Fruit fly (Drosophila melanogaster): ENCODE data around the gene CG9547.

The CG9547 gene

DNA sequence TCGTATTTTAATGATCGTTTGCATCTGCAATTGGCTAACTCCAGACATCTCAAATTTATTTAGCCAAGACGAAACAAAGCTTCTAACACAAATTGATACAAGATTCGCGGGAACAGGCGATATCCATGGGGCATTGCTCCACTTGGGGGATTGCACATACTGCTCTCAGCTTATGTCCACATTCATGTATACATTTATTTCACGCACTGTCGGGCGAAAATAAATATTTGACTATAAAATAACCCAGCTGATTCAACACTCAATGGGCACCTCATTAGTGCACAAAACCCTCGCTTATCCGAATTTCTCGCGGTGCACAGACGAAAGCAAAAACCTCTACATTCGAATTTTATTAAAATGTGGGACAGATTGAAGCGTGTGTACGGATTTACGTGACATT, 32.8 kb downstream of the CG9547 start (continued):
- no peak for TF ChIP-seq prd (optimal IDR thresholded peaks at IDR 0.05)
- no peak for TF ChIP-seq prd (GFP tag; IDR thresholded peaks at IDR 0.05)
- no peak for TF ChIP-seq az2 (GFP tag; optimal IDR thresholded peaks at IDR 0.05)
- TF ChIP-seq Abd-B (GFP tag; optimal IDR thresholded peaks at IDR 0.05) = no peak
- TF ChIP-seq Optix (GFP tag; IDR thresholded peaks at IDR 0.05) = no peak
- TF ChIP-seq stwl (tag; optimal IDR thresholded peaks at IDR 0.05) = no peak
- no peak for TF ChIP-seq usp (GFP tag; optimal IDR thresholded peaks at IDR 0.05)
- TF ChIP-seq jing (GFP tag; optimal IDR thresholded peaks at IDR 0.05) = no peak
- no peak for TF ChIP-seq HmgD (GFP tag; optimal IDR thresholded peaks at IDR 0.05)
- no peak for TF ChIP-seq corto (GFP tag; optimal IDR thresholded peaks at IDR 0.05)
- TF ChIP-seq Side (GFP tag; optimal IDR thresholded peaks at IDR 0.05) = no peak
- TF ChIP-seq lov (optimal IDR thresholded peaks at IDR 0.05) = no peak
- no peak for TF ChIP-seq lov (GFP tag; IDR thresholded peaks at IDR 0.05)
- no peak for TF ChIP-seq MBD-R2 (GFP tag; IDR thresholded peaks at IDR 0.05)
- peak; percentile 32 for TF ChIP-seq CG3281 (GFP tag; optimal IDR thresholded peaks at IDR 0.05)
- no peak for TF ChIP-seq trem (tag; optimal IDR thresholded peaks at IDR 0.05)
- TF ChIP-seq Blimp-1 (GFP tag; optimal IDR thresholded peaks at IDR 0.05) = peak; percentile 52
- TF ChIP-seq CG1792 (GFP tag; optimal IDR thresholded peaks at IDR 0.05) = no peak
- TF ChIP-seq Hr39 (optimal IDR thresholded peaks at IDR 0.05) = no peak
- TF ChIP-seq wor (GFP tag; IDR thresholded peaks at IDR 0.05) = no peak
- no peak for TF ChIP-seq CG15073 (GFP tag; optimal IDR thresholded peaks at IDR 0.05)
- TF ChIP-seq CG12219 (GFP tag; optimal IDR thresholded peaks at IDR 0.05) = peak; percentile 56
- TF ChIP-seq CG4424 (GFP tag; optimal IDR thresholded peaks at IDR 0.05) = no peak
- TF ChIP-seq bbx (GFP tag; IDR thresholded peaks at IDR 0.05; ENCODE audit: partially characterized antibody) = no peak
- no peak for TF ChIP-seq CG18619 (GFP tag; optimal IDR thresholded peaks at IDR 0.05)
- TF ChIP-seq CG13296 (GFP tag; optimal IDR thresholded peaks at IDR 0.05) = peak; percentile 19
- TF ChIP-seq CG30020 (tag; optimal IDR thresholded peaks at IDR 0.05) = no peak
- TF ChIP-seq CG14050 (GFP tag; IDR thresholded peaks at IDR 0.05) = no peak
- peak; percentile 1 for TF ChIP-seq CG2202 (tag; optimal IDR thresholded peaks at IDR 0.05)
- TF ChIP-seq oc (tag; optimal IDR thresholded peaks at IDR 0.05) = peak; percentile 4
- TF ChIP-seq pita (GFP tag; optimal IDR thresholded peaks at IDR 0.05) = no peak
- no peak for TF ChIP-seq CG16779 (GFP tag; IDR thresholded peaks at IDR 0.05)
- no peak for TF ChIP-seq CG7786 (GFP tag; optimal IDR thresholded peaks at IDR 0.05)
- no peak for TF ChIP-seq CG32767 (GFP tag; IDR thresholded peaks at IDR 0.05)
- TF ChIP-seq CG4730 (GFP tag; IDR thresholded peaks at IDR 0.05) = no peak
- TF ChIP-seq CG8944 (GFP tag; optimal IDR thresholded peaks at IDR 0.05) = no peak
- TF ChIP-seq CG14667 (GFP tag; IDR thresholded peaks at IDR 0.05) = no peak
- TF ChIP-seq so (GFP tag; IDR thresholded peaks at IDR 0.05) = no peak
- no peak for TF ChIP-seq CG7745 (tag; optimal IDR thresholded peaks at IDR 0.05)
- no peak for TF ChIP-seq CG14965 (GFP tag; optimal IDR thresholded peaks at IDR 0.05; ENCODE audit: borderline replicate concordance)
- TF ChIP-seq Bteb2 (GFP tag; optimal IDR thresholded peaks at IDR 0.05) = no peak
- no peak for TF ChIP-seq CG2129 (GFP tag; IDR thresholded peaks at IDR 0.05; ENCODE audit: partially characterized antibody)
- no peak for TF ChIP-seq CHES-1-like (GFP tag; optimal IDR thresholded peaks at IDR 0.05)
- no peak for TF ChIP-seq CG13287 (GFP tag; IDR thresholded peaks at IDR 0.05; ENCODE audit: partially characterized antibody)
- peak in 1 of 2 experiments; percentile 42 for TF ChIP-seq bsh (GFP tag; optimal IDR thresholded peaks at IDR 0.05)
- TF ChIP-seq Ets97D (GFP tag; optimal IDR thresholded peaks at IDR 0.05) = no peak
- TF ChIP-seq CG2889 (GFP tag; IDR thresholded peaks at IDR 0.05) = no peak
- no peak for TF ChIP-seq Oli (tag; optimal IDR thresholded peaks at IDR 0.05)
- no peak for TF ChIP-seq Deaf1 (tag; optimal IDR thresholded peaks at IDR 0.05)
- peak; percentile 16 for TF ChIP-seq CG2712 (tag; optimal IDR thresholded peaks at IDR 0.05)
- TF ChIP-seq GATAe (GFP tag; conservative IDR thresholded peaks at IDR 0.05) = no peak
- TF ChIP-seq mam (GFP tag; optimal IDR thresholded peaks at IDR 0.05) = no peak
- no peak for TF ChIP-seq CG1602 (GFP tag; optimal IDR thresholded peaks at IDR 0.05)

Data from whole organism, embryonic.